Worm (Caenorhabditis elegans) whole organism, midembryonic: Measurements from ENCODE around the gene K08D12.3.

Experiments used
- T22C8.4 ChIP-seq: fragments of 200-800 bp; sonication (Bioruptor generic); IDR thresholded peaks from 2 replicates; pipeline ENCODE4 v1.3.6; 2022; ENCODE audit warnings: missing genetic modification characterization, missing compliant biosample characterization
- med-1 ChIP-seq: sonication (generic microtip); optimal IDR thresholded peaks from 2 replicates; lab custom pipeline; 2017; ENCODE audit warnings: missing genetic modification characterization, mild to moderate bottlenecking, missing compliant biosample characterization, antibody characterized with exemption, missing genetic modification reagents; ENCODE audit not compliant: insufficient read depth
- tab-1 ChIP-seq: fragments of 200-800 bp; sonication (Bioruptor generic); IDR thresholded peaks from 2 replicates; pipeline ENCODE4 v1.3.6; 2022; ENCODE audit warnings: missing genetic modification characterization, missing compliant biosample characterization

- TF ChIP-seq tab-1 (GFP tag; lab: Robert Waterston, UW) (no peak), T22C8.4 (no peak), med-1 (GFP tag; lab: Kevin White, UChicago) (no peak)
These were observed 33.1 kb upstream of the K08D12.3 start for ce11 chrIV:1676926-1677325.
